Fruit fly (Drosophila melanogaster): ENCODE data around the gene CG9044.

- no peak for TF ChIP-seq pdm3 (GFP tag; optimal IDR thresholded peaks at IDR 0.05)
- no peak for TF ChIP-seq CG32006 (GFP tag; optimal IDR thresholded peaks at IDR 0.05)
- TF ChIP-seq CG3032 (tag; optimal IDR thresholded peaks at IDR 0.05): peak; percentile 13
- peak; percentile 24 for TF ChIP-seq CG6854 (GFP tag; optimal IDR thresholded peaks at IDR 0.05)
- TF ChIP-seq CG7368 (GFP tag; optimal IDR thresholded peaks at IDR 0.05): peak; percentile 39
- TF ChIP-seq CG16779 (tag; optimal IDR thresholded peaks at IDR 0.05): no peak
- no peak for TF ChIP-seq Lpt (GFP tag; optimal IDR thresholded peaks at IDR 0.05)
- TF ChIP-seq Hr39 (GFP tag; optimal IDR thresholded peaks at IDR 0.05): no peak
- no peak for TF ChIP-seq Gug (GFP tag; IDR thresholded peaks at IDR 0.05)
- no peak for TF ChIP-seq dac (GFP tag; optimal IDR thresholded peaks at IDR 0.05)
- TF ChIP-seq Eip93F (GFP tag; optimal IDR thresholded peaks at IDR 0.05): peak; percentile 64
- TF ChIP-seq svp (GFP tag): peak; percentile 95
- no peak for TF ChIP-seq CG9139 (GFP tag; optimal IDR thresholded peaks at IDR 0.05)
- TF ChIP-seq CG11762 (GFP tag; optimal IDR thresholded peaks at IDR 0.05; ENCODE audit: insufficient read depth): no peak
Measured at dm6 chr2L:5978333-5979054, 29.2 kb downstream of the CG9044 start.
